Fruit fly (Drosophila melanogaster) whole organism, wandering third instar larva: ENCODE measurements around the gene ND-15.

Experiments used
- Abd-B ChIP-seq: fragments of >200 bp; optimal IDR thresholded peaks from 2 replicates; lab custom pipeline; 2017; ENCODE audit warnings: missing biosample characterization, missing genetic modification characterization
- CG32264 ChIP-seq: fragments of 200-800 bp; sonication (Bioruptor generic); optimal IDR thresholded peaks from 2 replicates; lab custom pipeline; 2016; ENCODE audit warnings: missing biosample characterization, missing genetic modification characterization
- CG9705 ChIP-seq: fragments of 200-800 bp; sonication (Bioruptor generic); optimal IDR thresholded peaks from 2 replicates; lab custom pipeline; 2018; ENCODE audit warnings: missing biosample characterization, mild to moderate bottlenecking, missing genetic modification characterization
- CrebA ChIP-seq: fragments of 200-800 bp; sonication (Bioruptor generic); optimal IDR thresholded peaks from 2 replicates; lab custom pipeline; 2016; ENCODE audit warnings: missing biosample characterization, mild to moderate bottlenecking, missing genetic modification characterization, borderline replicate concordance
- Dfd ChIP-seq: fragments of >200 bp; optimal IDR thresholded peaks from 2 replicates; lab custom pipeline; 2017; ENCODE audit warnings: missing biosample characterization, missing genetic modification characterization
- Dif ChIP-seq: fragments of 200-275, 200-300 bp; sonication (Bioruptor generic); optimal IDR thresholded peaks from 2 replicates; lab custom pipeline; 2018; ENCODE audit warnings: missing biosample characterization, missing genetic modification characterization; ENCODE audit not compliant: partially characterized antibody
- HLH106 ChIP-seq: fragments of 200-800 bp; optimal IDR thresholded peaks from 3 replicates; lab custom pipeline; 2019; ENCODE audit warnings: missing biosample characterization, mild to moderate bottlenecking, missing genetic modification characterization, moderate library complexity
- Hnf4 ChIP-seq: fragments of 200-800 bp; sonication (Bioruptor generic); optimal IDR thresholded peaks from 2 replicates; lab custom pipeline; 2016; ENCODE audit warnings: missing biosample characterization, mild to moderate bottlenecking, missing genetic modification characterization
- Hr78 ChIP-seq: fragments of >200 bp; optimal IDR thresholded peaks from 2 replicates; lab custom pipeline; 2017; ENCODE audit warnings: missing biosample characterization, missing genetic modification characterization
- Hr83 ChIP-seq: fragments of 200-300 bp; sonication (Bioruptor generic); optimal IDR thresholded peaks from 2 replicates; lab custom pipeline; 2016; ENCODE audit warnings: missing biosample characterization, mild to moderate bottlenecking, missing genetic modification characterization, moderate library complexity; ENCODE audit not compliant: poor library complexity, severe bottlenecking
- Jra ChIP-seq: sonication (Bioruptor generic); optimal IDR thresholded peaks from 2 replicates; lab custom pipeline; 2016; ENCODE audit warnings: missing biosample characterization, missing genetic modification characterization
- Myc ChIP-seq: fragments of >200 bp; optimal IDR thresholded peaks from 2 replicates; lab custom pipeline; 2017
- N ChIP-seq: fragments of >200 bp; optimal IDR thresholded peaks from 2 replicates; lab custom pipeline; 2018; ENCODE audit warnings: missing biosample characterization, missing external identifiers, missing genetic modification characterization
- OdsH ChIP-seq: fragments of 200-800 bp; sonication (Bioruptor generic); optimal IDR thresholded peaks from 2 replicates; lab custom pipeline; 2016; ENCODE audit warnings: missing biosample characterization, mild to moderate bottlenecking, missing genetic modification characterization
- Rel ChIP-seq, 2 experiments: fragments of 200-800 bp; sonication (Bioruptor generic) in 1 of 2; optimal IDR thresholded peaks; 2 replicates in 1 of 2; 3 replicates in 1 of 2; lab custom pipeline; 2016 to 2019; ENCODE audit warnings: mild to moderate bottlenecking in 2 of 2, missing biosample characterization in 2 of 2, missing genetic modification characterization in 2 of 2, moderate library complexity in 1 of 2
- Sp1 ChIP-seq: fragments of 200-800 bp; sonication (Bioruptor generic); optimal IDR thresholded peaks from 3 replicates; lab custom pipeline; 2019; ENCODE audit warnings: missing biosample characterization, mild to moderate bottlenecking, missing genetic modification characterization, moderate library complexity
- Vsx2 ChIP-seq: fragments of 200-300, 225-300 bp; sonication (Bioruptor generic); optimal IDR thresholded peaks from 2 replicates; lab custom pipeline; 2018; ENCODE audit warnings: missing biosample characterization, missing genetic modification characterization; ENCODE audit not compliant: partially characterized antibody
- br ChIP-seq: fragments of 200-800 bp; sonication (Bioruptor generic); optimal IDR thresholded peaks from 2 replicates; lab custom pipeline; 2016; ENCODE audit warnings: missing biosample characterization, missing genetic modification characterization
- brk ChIP-seq: fragments of 200-800 bp; sonication (Bioruptor generic); optimal IDR thresholded peaks from 2 replicates; lab custom pipeline; 2016; ENCODE audit warnings: missing biosample characterization, mild to moderate bottlenecking, missing genetic modification characterization
- dl ChIP-seq, 2 experiments: fragments of 175-275, 200-275 bp in 1 of 2; fragments of 200-275 bp in 1 of 2; sonication (Bioruptor generic); optimal IDR thresholded peaks; lab custom pipeline; 2018; ENCODE audit warnings: mild to moderate bottlenecking in 2 of 2, missing biosample characterization in 2 of 2, missing genetic modification characterization in 2 of 2, moderate library complexity in 2 of 2; ENCODE audit not compliant: partially characterized antibody in 2 of 2, insufficient read depth in 1 of 2
- dsf ChIP-seq: sonication (Bioruptor generic); optimal IDR thresholded peaks from 2 replicates; lab custom pipeline; 2016; ENCODE audit warnings: missing biosample characterization, missing genetic modification characterization, borderline replicate concordance
- ey ChIP-seq: fragments of 200-800 bp; sonication (Bioruptor generic); optimal IDR thresholded peaks from 2 replicates; lab custom pipeline; 2016; ENCODE audit warnings: missing biosample characterization, missing genetic modification characterization
- foxo ChIP-seq, 2 experiments: fragments of 200-800 bp; sonication (Bioruptor generic); optimal IDR thresholded peaks; 2 replicates in 1 of 2; 3 replicates in 1 of 2; lab custom pipeline; 2016 to 2017; ENCODE audit warnings: missing biosample characterization in 2 of 2, missing genetic modification characterization in 2 of 2
- fru ChIP-seq: fragments of 200-800 bp; sonication (Bioruptor generic); optimal IDR thresholded peaks from 3 replicates; lab custom pipeline; 2016; ENCODE audit warnings: missing biosample characterization, mild to moderate bottlenecking, missing genetic modification characterization
- h ChIP-seq: fragments of 200-800 bp; sonication (Bioruptor generic); optimal IDR thresholded peaks from 3 replicates; lab custom pipeline; 2016; ENCODE audit warnings: missing biosample characterization, mild to moderate bottlenecking, missing genetic modification characterization
- jim ChIP-seq: fragments of 175-275, 200-325 bp; sonication (Bioruptor generic); optimal IDR thresholded peaks from 2 replicates; lab custom pipeline; 2016; ENCODE audit warnings: missing biosample characterization, mild to moderate bottlenecking, missing genetic modification characterization
- lola ChIP-seq: fragments of >200 bp; optimal IDR thresholded peaks from 2 replicates; lab custom pipeline; 2017; ENCODE audit warnings: missing biosample characterization, missing genetic modification characterization
- psq ChIP-seq: fragments of 200-800 bp; sonication (Bioruptor generic); optimal IDR thresholded peaks from 3 replicates; lab custom pipeline; 2017; ENCODE audit warnings: missing biosample characterization, mild to moderate bottlenecking, missing genetic modification characterization, moderate library complexity
- rgr ChIP-seq: fragments of 200-800 bp; sonication (Bioruptor generic); optimal IDR thresholded peaks from 3 replicates; lab custom pipeline; 2016; ENCODE audit warnings: missing biosample characterization, mild to moderate bottlenecking, missing genetic modification characterization
- sage ChIP-seq: fragments of 200-800 bp; sonication (Bioruptor generic); optimal IDR thresholded peaks from 2 replicates; lab custom pipeline; 2016; ENCODE audit warnings: missing biosample characterization, mild to moderate bottlenecking, missing genetic modification characterization
- sv ChIP-seq: fragments of 200-800 bp; sonication (Bioruptor generic); optimal IDR thresholded peaks from 3 replicates; lab custom pipeline; 2016; ENCODE audit warnings: missing biosample characterization, missing genetic modification characterization
- tai ChIP-seq: sonication (Bioruptor generic); optimal IDR thresholded peaks from 2 replicates; lab custom pipeline; 2016; ENCODE audit warnings: missing biosample characterization, missing genetic modification characterization
- usp ChIP-seq: fragments of >200 bp; optimal IDR thresholded peaks from 2 replicates; lab custom pipeline; 2017; ENCODE audit warnings: missing biosample characterization, missing genetic modification characterization
- woc ChIP-seq: sonication (Bioruptor generic); optimal IDR thresholded peaks from 2 replicates; lab custom pipeline; 2016; ENCODE audit warnings: missing biosample characterization, mild to moderate bottlenecking, missing genetic modification characterization

ND-15 gene

dm6 chr2L:153142-153541 is 38.6 kb downstream of the ND-15 start, which contains the start of gene CG42399:
CG42399 (minus strand) TSS chr2L:153300.
- TF ChIP-seq CG9705 (GFP tag; lab: Kevin White, UChicago): no peak
- TF ChIP-seq Abd-B (GFP tag; lab: Kevin White, UChicago): no peak
- TF ChIP-seq N (GFP tag; lab: Kevin White, UChicago): no peak
- no peak for TF ChIP-seq Sp1 (GFP tag; lab: Kevin White, UChicago)
- no peak for TF ChIP-seq dl (GFP tag; optimal IDR thresholded peaks at IDR 0.05; lab: Kevin White, UChicago; ENCODE audit: insufficient read depth in 1 of 2, partially characterized antibody in 2 of 2)
- TF ChIP-seq Jra (GFP tag; lab: Kevin White, UChicago): no peak
- TF ChIP-seq ey (GFP tag; lab: Kevin White, UChicago): no peak
- no peak for TF ChIP-seq h (GFP tag; lab: Kevin White, UChicago)
- TF ChIP-seq brk (GFP tag; lab: Kevin White, UChicago): no peak
- no peak for TF ChIP-seq tai
- TF ChIP-seq Vsx2: no peak
- no peak for TF ChIP-seq usp (GFP tag; lab: Kevin White, UChicago)
- TF ChIP-seq woc (GFP tag; lab: Kevin White, UChicago): no peak

DNA sequence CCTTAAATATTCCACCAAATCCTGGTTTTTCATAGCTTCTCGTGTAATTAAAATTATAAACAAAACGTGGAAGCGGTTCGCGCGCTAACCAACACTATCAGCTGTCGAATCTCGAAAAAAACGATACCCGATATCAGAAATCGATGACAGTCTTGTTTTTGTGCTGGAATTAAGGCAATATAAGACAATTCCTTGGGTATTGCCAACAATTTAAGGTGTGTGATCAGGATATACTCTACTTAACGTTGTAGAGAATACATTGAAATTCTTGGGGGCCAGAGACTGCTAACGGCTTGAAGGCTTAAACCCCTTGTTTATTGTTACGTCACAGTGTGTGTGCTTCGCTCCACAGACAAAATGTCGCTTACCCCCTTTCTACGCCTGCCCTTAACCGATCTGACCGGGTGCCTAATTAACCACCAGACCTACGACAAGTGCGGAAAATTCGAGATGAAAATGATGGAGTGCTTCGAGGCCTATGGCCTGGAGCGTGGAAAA is 40.7 kb downstream of the ND-15 start, which contains the start of gene Pus10:
Gene Pus10, minus strand, starts transcription at position 91 of the 498 bp plus-strand sequence.
- no peak for TF ChIP-seq h (GFP tag; lab: Kevin White, UChicago)
- peak; percentile 35 for TF ChIP-seq Jra (GFP tag; lab: Kevin White, UChicago)
- TF ChIP-seq CrebA (GFP tag; lab: Kevin White, UChicago): no peak
- peak; percentile 4 for TF ChIP-seq OdsH (GFP tag; lab: Kevin White, UChicago)
- peak; percentile 26 for TF ChIP-seq Vsx2
- TF ChIP-seq jim (GFP tag; lab: Kevin White, UChicago): no peak
- no peak for TF ChIP-seq woc (GFP tag; lab: Kevin White, UChicago)
- peak in 1 of 2 experiments; percentile 26 for TF ChIP-seq foxo (GFP tag; optimal IDR thresholded peaks at IDR 0.05; lab: Kevin White, UChicago)
- no peak for TF ChIP-seq fru (GFP tag; lab: Kevin White, UChicago)

DNA sequence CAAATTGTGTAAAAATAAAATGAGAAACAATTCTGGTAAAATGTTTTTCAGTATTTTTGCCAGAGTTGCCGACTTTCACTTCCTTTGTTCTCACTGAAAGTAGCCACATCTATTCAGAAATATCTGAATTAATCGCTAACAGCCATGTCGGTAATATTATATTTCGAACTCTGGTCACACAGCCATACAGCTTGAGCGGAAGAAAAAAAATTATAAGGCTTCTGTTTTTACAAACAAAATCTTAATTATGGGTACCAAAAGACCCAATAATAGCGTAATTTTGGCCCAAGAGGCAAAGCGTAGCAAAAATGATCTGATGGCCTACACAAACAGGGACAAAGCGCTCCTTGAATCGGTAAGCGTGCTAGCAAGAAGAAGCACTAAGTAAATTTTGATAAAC is 41.5 kb downstream of the ND-15 start, which contains the start of gene CG3436:
Gene CG3436, plus strand, starts transcription at position 36 of the 400 bp plus-strand sequence.
- TF ChIP-seq h (GFP tag; lab: Kevin White, UChicago) (peak; percentile 3), rgr (GFP tag; lab: Kevin White, UChicago) (peak; percentile 47), Hnf4 (GFP tag; lab: Kevin White, UChicago) (no peak), Rel (GFP tag; optimal IDR thresholded peaks at IDR 0.05; lab: Kevin White, UChicago) (no peak), Rel (tag; optimal IDR thresholded peaks at IDR 0.05; lab: Kevin White, UChicago) (peak; percentile 0), Vsx2 (no peak)

DNA sequence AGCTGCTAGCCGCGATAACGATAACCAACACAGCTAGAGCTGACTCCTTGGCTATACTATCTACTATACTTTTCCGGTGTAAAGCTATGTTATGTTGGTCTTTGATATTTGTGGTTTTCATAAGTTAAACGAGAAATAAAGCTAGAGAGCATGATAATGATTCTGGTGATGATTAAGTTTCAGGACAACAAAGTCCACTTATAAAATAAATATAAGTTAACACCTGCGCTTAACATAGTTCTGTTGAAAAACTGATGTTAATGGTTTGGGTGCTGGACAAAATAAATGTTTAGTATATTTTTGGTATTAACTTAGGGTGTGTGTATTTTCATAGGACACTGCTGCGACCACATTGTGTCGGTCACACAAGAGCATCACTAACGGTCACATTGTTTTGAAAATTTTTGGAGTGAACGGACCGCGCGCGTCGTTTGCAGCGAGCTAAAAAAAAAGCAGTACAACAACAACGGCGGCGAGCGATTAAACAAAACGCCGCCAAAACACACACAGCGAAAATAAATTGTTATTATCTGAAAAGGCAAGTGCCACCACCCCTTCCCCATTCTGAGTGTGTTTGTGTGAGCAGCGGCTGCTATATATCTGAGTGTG is 44.2 kb downstream of the ND-15 start, which contains the start of the genes CG33635 and spen:
Gene CG33635, minus strand, starts transcription at position 16 of the 609 bp plus-strand sequence.
Gene spen, plus strand, starts transcription at position 384 of the 609 bp plus-strand sequence.
- TF ChIP-seq sv (GFP tag; lab: Kevin White, UChicago) (no peak), Hnf4 (GFP tag; lab: Kevin White, UChicago) (peak; percentile 53), woc (GFP tag; lab: Kevin White, UChicago) (peak; percentile 83), Sp1 (GFP tag; lab: Kevin White, UChicago) (peak; percentile 72), lola (no peak), CrebA (GFP tag; lab: Kevin White, UChicago) (no peak), brk (GFP tag; lab: Kevin White, UChicago) (peak; percentile 49), jim (GFP tag; lab: Kevin White, UChicago) (peak; percentile 94), Vsx2 (peak; percentile 7), OdsH (GFP tag; lab: Kevin White, UChicago) (peak; percentile 50), h (GFP tag; lab: Kevin White, UChicago) (peak; percentile 72), foxo (GFP tag; optimal IDR thresholded peaks at IDR 0.05; lab: Kevin White, UChicago) (peak in 1 of 2 experiments; percentile 57), Hr83 (GFP tag; lab: Kevin White, UChicago) (peak; percentile 70), sage (GFP tag; lab: Kevin White, UChicago) (peak; percentile 69), CG9705 (GFP tag; lab: Kevin White, UChicago) (no peak), Dif (peak; percentile 22), Jra (GFP tag; lab: Kevin White, UChicago) (no peak), Hr78 (no peak), CG32264 (GFP tag; lab: Kevin White, UChicago) (no peak), Dfd (GFP tag; lab: Kevin White, UChicago) (no peak), psq (GFP tag; lab: Kevin White, UChicago) (peak; percentile 55), dsf (GFP tag; lab: Kevin White, UChicago) (no peak), Rel (GFP tag; optimal IDR thresholded peaks at IDR 0.05; lab: Kevin White, UChicago) (no peak), Rel (tag; optimal IDR thresholded peaks at IDR 0.05; lab: Kevin White, UChicago) (peak; percentile 63), rgr (GFP tag; lab: Kevin White, UChicago) (peak; percentile 71), Myc (lab: Kevin White, UChicago) (peak; percentile 88), ey (GFP tag; lab: Kevin White, UChicago) (no peak), dl (GFP tag; optimal IDR thresholded peaks at IDR 0.05; lab: Kevin White, UChicago; ENCODE audit: insufficient read depth in 1 of 2, partially characterized antibody in 2 of 2) (peak in 1 of 2 experiments; percentile 49), N (GFP tag; lab: Kevin White, UChicago) (no peak), fru (GFP tag; lab: Kevin White, UChicago) (peak; percentile 22), br (GFP tag; lab: Kevin White, UChicago) (peak; percentile 34), usp (GFP tag; lab: Kevin White, UChicago) (no peak), HLH106 (tag; lab: Kevin White, UChicago) (peak; percentile 39)
- TF ChIP-seq, all 38 proteins: peak for 20
